Fruit fly (Drosophila melanogaster): ENCODE measurements around the gene CG2217.
A peak's percentile ranks its signal among the peaks of the same experiment; 100 is the strongest.

The CG2217 gene

dm6 chr3R:30450224-30450623, 27.5 kb upstream of the CG2217 start (continued):
- TF ChIP-seq sna (GFP tag; IDR thresholded peaks at IDR 0.05; ENCODE audit: partially characterized antibody) (no peak), CG18011 (GFP tag; optimal IDR thresholded peaks at IDR 0.05) (peak; percentile 65), prd (optimal IDR thresholded peaks at IDR 0.05) (no peak), prd (GFP tag; IDR thresholded peaks at IDR 0.05) (peak; percentile 31; the same call in 1 of the 3 replicates), otp (GFP tag; IDR thresholded peaks at IDR 0.05) (0 out of 3 replicates have a peak, but pooled peaks have one; percentile 26), CG10462 (GFP tag; optimal IDR thresholded peaks at IDR 0.05) (peak; percentile 69), Pdp1 (GFP tag; optimal IDR thresholded peaks at IDR 0.05) (peak; percentile 67 to 81), ATbp (GFP tag; optimal IDR thresholded peaks at IDR 0.05) (peak; percentile 91), repo (GFP tag; optimal IDR thresholded peaks at IDR 0.05) (peak; percentile 85), HLHmδ (GFP tag; optimal IDR thresholded peaks at IDR 0.05) (peak; percentile 81), CG8089 (GFP tag; optimal IDR thresholded peaks at IDR 0.05) (peak; percentile 81), Oaz (GFP tag; IDR thresholded peaks at IDR 0.05) (no peak), cad (GFP tag; optimal IDR thresholded peaks at IDR 0.05) (no peak), nmo (GFP tag; optimal IDR thresholded peaks at IDR 0.05) (no peak), ase (GFP tag; IDR thresholded peaks at IDR 0.05) (no peak; the same call in 2 of the 3 replicates), YL-1 (GFP tag; optimal IDR thresholded peaks at IDR 0.05) (peak; percentile 80), HLH54F (GFP tag; optimal IDR thresholded peaks at IDR 0.05) (peak; percentile 37), danr (GFP tag; IDR thresholded peaks at IDR 0.05) (0 out of 2 replicates have a peak, but pooled peaks have one; percentile 22), tna (GFP tag; IDR thresholded peaks at IDR 0.05; ENCODE audit: partially characterized antibody) (no peak), CG10543 (GFP tag; optimal IDR thresholded peaks at IDR 0.05) (peak; percentile 31), NC2α (GFP tag; optimal IDR thresholded peaks at IDR 0.05) (peak; percentile 76), bowl (GFP tag; IDR thresholded peaks at IDR 0.05) (no peak), Sin3A (optimal IDR thresholded peaks at IDR 0.05) (no peak), aop (GFP tag; IDR thresholded peaks at IDR 0.05) (no peak), Sox102F (GFP tag; optimal IDR thresholded peaks at IDR 0.05) (peak; percentile 53), Bdp1 (GFP tag; optimal IDR thresholded peaks at IDR 0.05) (peak; percentile 81), CG18764 (GFP tag; optimal IDR thresholded peaks at IDR 0.05) (peak; percentile 81), CG6854 (GFP tag; optimal IDR thresholded peaks at IDR 0.05) (peak; percentile 83), Ssrp (tag; optimal IDR thresholded peaks at IDR 0.05) (no peak), CG18599 (GFP tag; optimal IDR thresholded peaks at IDR 0.05) (peak; percentile 83), ro (GFP tag; IDR thresholded peaks at IDR 0.05) (peak; percentile 31; the same call in 1 of the 2 replicates), pfk (GFP tag; optimal IDR thresholded peaks at IDR 0.05) (peak; percentile 56), CG18262 (tag; optimal IDR thresholded peaks at IDR 0.05) (no peak), fd102C (GFP tag; optimal IDR thresholded peaks at IDR 0.05) (no peak), Doc3 (GFP tag; IDR thresholded peaks at IDR 0.05; ENCODE audit: partially characterized antibody) (no peak), z (GFP tag; IDR thresholded peaks at IDR 0.05) (peak; percentile 81), dati (GFP tag; IDR thresholded peaks at IDR 0.05) (0 out of 2 replicates have a peak, but pooled peaks have one; percentile 7), CG17385 (GFP tag; optimal IDR thresholded peaks at IDR 0.05) (peak; percentile 70), CG2120 (GFP tag; optimal IDR thresholded peaks at IDR 0.05) (peak; percentile 75), GATAe (GFP tag; conservative IDR thresholded peaks at IDR 0.05) (no peak), pzg (GFP tag; optimal IDR thresholded peaks at IDR 0.05) (no peak), Nf-YA (GFP tag; IDR thresholded peaks at IDR 0.05) (peak; percentile 84), CG10979 (tag; optimal IDR thresholded peaks at IDR 0.05) (no peak), HLH3B (GFP tag; IDR thresholded peaks at IDR 0.05) (peak; percentile 86; the same call in 1 of the 2 replicates), Sry-δ (GFP tag; optimal IDR thresholded peaks at IDR 0.05) (peak; percentile 50), ftz-f1 (GFP tag; optimal IDR thresholded peaks at IDR 0.05) (peak; percentile 64)
